Worm (Caenorhabditis elegans): ENCODE measurements around the gene W03F9.9.

Gene W03F9.9

DNA sequence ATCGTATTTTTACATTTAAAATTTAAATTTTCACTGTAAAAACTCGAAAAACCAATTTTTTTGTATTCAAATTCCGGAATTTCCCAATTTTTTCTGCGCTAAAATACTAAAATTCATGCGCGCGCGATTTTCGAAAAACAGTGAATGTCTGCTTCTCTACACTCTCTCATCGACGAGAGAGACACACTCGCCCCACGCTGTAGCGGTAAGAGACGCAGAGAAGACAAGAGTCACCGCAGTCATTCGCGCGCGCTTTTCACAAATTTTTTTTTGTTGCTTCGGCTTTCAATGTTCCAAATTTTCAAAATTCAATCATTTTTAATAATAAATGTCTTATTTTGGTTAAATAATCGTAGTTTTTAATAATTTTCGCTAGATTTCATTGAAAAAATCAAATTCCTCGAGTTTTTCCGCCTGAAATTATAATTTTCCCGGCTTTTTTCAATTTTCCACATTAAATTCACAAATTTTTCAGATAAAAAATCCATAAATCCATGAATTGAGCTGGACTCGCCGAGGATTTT lies 47.1 kb downstream of the W03F9.9 start, which contains the start of gene arid-1:
arid-1 (plus strand) TSS at position 474 of the 524 bp plus-strand sequence.
- TF ChIP-seq ceh-30 (tag; optimal IDR thresholded peaks at IDR 0.05) (no peak), nfya-1 (tag; optimal IDR thresholded peaks at IDR 0.05) (peak; percentile 43), rnt-1 (tag; optimal IDR thresholded peaks at IDR 0.05) (peak; percentile 3), zip-5 (tag; optimal IDR thresholded peaks at IDR 0.05) (no peak), C08G9.2 (tag; optimal IDR thresholded peaks at IDR 0.05) (no peak), elt-2 (tag; optimal IDR thresholded peaks at IDR 0.05) (peak; percentile 3), unc-42 (tag; optimal IDR thresholded peaks at IDR 0.05) (no peak), ceh-18 (tag; optimal IDR thresholded peaks at IDR 0.05) (no peak), ceh-31 (tag; optimal IDR thresholded peaks at IDR 0.05) (peak; percentile 19), dve-1 (tag; optimal IDR thresholded peaks at IDR 0.05) (no peak), pat-9 (tag; optimal IDR thresholded peaks at IDR 0.05) (no peak), sdc-2 (tag; optimal IDR thresholded peaks at IDR 0.05) (no peak), gmeb-2 (tag; optimal IDR thresholded peaks at IDR 0.05) (no peak), che-1 (tag; optimal IDR thresholded peaks at IDR 0.05) (no peak)

DNA sequence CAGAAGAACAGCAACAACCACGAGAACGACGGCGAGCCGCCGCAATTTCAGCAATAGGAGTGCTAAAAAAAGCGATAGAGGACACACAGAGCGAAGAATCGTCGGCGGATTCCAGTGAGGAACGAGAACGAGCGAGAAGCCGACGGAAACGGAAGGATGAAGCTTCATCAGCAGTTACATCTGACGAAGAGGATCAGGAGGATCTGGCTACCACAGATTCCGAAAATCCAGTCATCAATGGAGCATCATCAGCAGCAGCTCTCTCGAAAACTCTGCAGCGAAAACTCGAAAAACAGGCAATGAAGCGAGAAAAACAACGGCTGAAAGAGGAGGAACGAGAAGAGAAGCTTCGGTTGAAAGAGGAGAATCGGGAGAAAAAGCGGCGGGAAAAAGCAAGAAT lies 50.7 kb downstream of the W03F9.9 start:
- TF ChIP-seq mec-3 (tag; optimal IDR thresholded peaks at IDR 0.05; ENCODE audit: borderline replicate concordance) (peak; percentile 66), unc-86 (tag; optimal IDR thresholded peaks at IDR 0.05) (no peak), elt-4 (tag; optimal IDR thresholded peaks at IDR 0.05) (peak; percentile 76)

All from whole organism, late embryonic.